Fruit fly (Drosophila melanogaster): ENCODE results near the gene fh.

Gene fh

dm6 chrX:9118961-9119633 is 29.8 kb downstream of the fh start (continued):
- no peak for TF ChIP-seq sima (GFP tag; optimal IDR thresholded peaks at IDR 0.05)
- TF ChIP-seq Dp (GFP tag; optimal IDR thresholded peaks at IDR 0.05): no peak
- TF ChIP-seq CG17186 (GFP tag; optimal IDR thresholded peaks at IDR 0.05): no peak
- TF ChIP-seq ind (GFP tag; optimal IDR thresholded peaks at IDR 0.05): peak; percentile 49
- peak; percentile 20 for TF ChIP-seq CG10274 (GFP tag; optimal IDR thresholded peaks at IDR 0.05)
- TF ChIP-seq Adf1 (GFP tag; IDR thresholded peaks at IDR 0.05): no peak
- no peak for TF ChIP-seq H15 (GFP tag; IDR thresholded peaks at IDR 0.05)
- peak; percentile 24 for TF ChIP-seq CG6654 (GFP tag; optimal IDR thresholded peaks at IDR 0.05)
- TF ChIP-seq ranshi (GFP tag; IDR thresholded peaks at IDR 0.05): 0 out of 2 replicates have a peak, but pooled peaks have one; percentile 13
- no peak for TF ChIP-seq ac (GFP tag; optimal IDR thresholded peaks at IDR 0.05)
- peak; percentile 30 for TF ChIP-seq CG6854 (GFP tag; optimal IDR thresholded peaks at IDR 0.05)
- no peak for TF ChIP-seq CG18476 (GFP tag; optimal IDR thresholded peaks at IDR 0.05)
- peak; percentile 47 for TF ChIP-seq bcd (GFP tag; optimal IDR thresholded peaks at IDR 0.05)
- TF ChIP-seq Asciz (GFP tag; optimal IDR thresholded peaks at IDR 0.05): peak; percentile 22
- no peak for TF ChIP-seq hkb (optimal IDR thresholded peaks at IDR 0.05)
- TF ChIP-seq hkb (GFP tag; IDR thresholded peaks at IDR 0.05): peak; percentile 64
- no peak for TF ChIP-seq Ets97D (GFP tag; optimal IDR thresholded peaks at IDR 0.05)
- TF ChIP-seq CG10366 (GFP tag; IDR thresholded peaks at IDR 0.05): no peak
- TF ChIP-seq Eip74EF (GFP tag; optimal IDR thresholded peaks at IDR 0.05): peak in 1 of 2 experiments; percentile 74
- no peak for TF ChIP-seq twi (tag; optimal IDR thresholded peaks at IDR 0.05)
- no peak for TF ChIP-seq Hr3 (GFP tag; optimal IDR thresholded peaks at IDR 0.05)
- no peak for TF ChIP-seq CG9437 (GFP tag; optimal IDR thresholded peaks at IDR 0.05)
- peak; percentile 17 for TF ChIP-seq CG12219 (GFP tag; optimal IDR thresholded peaks at IDR 0.05)
- TF ChIP-seq CG18262 (tag; optimal IDR thresholded peaks at IDR 0.05): peak; percentile 65
- peak; percentile 49; the same call in 1 of the 3 replicates for TF ChIP-seq ci (GFP tag; IDR thresholded peaks at IDR 0.05)
- TF ChIP-seq CG17328 (GFP tag; IDR thresholded peaks at IDR 0.05): no peak
- peak; percentile 53 for TF ChIP-seq D19A (tag; optimal IDR thresholded peaks at IDR 0.05)
- no peak for TF ChIP-seq ftz-f1 (GFP tag; optimal IDR thresholded peaks at IDR 0.05)
- peak; percentile 2 for TF ChIP-seq CG10209 (GFP tag; optimal IDR thresholded peaks at IDR 0.05)
- no peak for TF ChIP-seq CTCF (GFP tag; optimal IDR thresholded peaks at IDR 0.05)
- peak; percentile 12 for TF ChIP-seq Antp (GFP tag; optimal IDR thresholded peaks at IDR 0.05)
- TF ChIP-seq CG18599 (GFP tag; optimal IDR thresholded peaks at IDR 0.05): peak; percentile 65
- TF ChIP-seq CG6689 (GFP tag; IDR thresholded peaks at IDR 0.05): no peak
- TF ChIP-seq CG7745 (tag; optimal IDR thresholded peaks at IDR 0.05): no peak
- TF ChIP-seq tup (GFP tag; optimal IDR thresholded peaks at IDR 0.05): no peak
- TF ChIP-seq CG12104 (GFP tag; optimal IDR thresholded peaks at IDR 0.05): peak; percentile 17
- TF ChIP-seq cwo (GFP tag; optimal IDR thresholded peaks at IDR 0.05): peak; percentile 28
- TF ChIP-seq dm (GFP tag; optimal IDR thresholded peaks at IDR 0.05): no peak
- no peak for TF ChIP-seq Sox102F (GFP tag; optimal IDR thresholded peaks at IDR 0.05)
- TF ChIP-seq CG10959 (GFP tag; IDR thresholded peaks at IDR 0.05): no peak
- peak; percentile 90 for TF ChIP-seq sens (GFP tag)
- peak; percentile 32; the same call in 1 of the 3 replicates for TF ChIP-seq so (GFP tag; IDR thresholded peaks at IDR 0.05)
- TF ChIP-seq her (GFP tag; optimal IDR thresholded peaks at IDR 0.05): no peak
- TF ChIP-seq Scr (GFP tag; IDR thresholded peaks at IDR 0.05; ENCODE audit: partially characterized antibody): no peak
- TF ChIP-seq CG16815 (GFP tag; optimal IDR thresholded peaks at IDR 0.05): no peak
- TF ChIP-seq CG17829 (tag; optimal IDR thresholded peaks at IDR 0.05): peak; percentile 22
- TF ChIP-seq Ptx1 (GFP tag; IDR thresholded peaks at IDR 0.05): peak; percentile 53
- peak; percentile 53 for TF ChIP-seq CG17359 (tag; optimal IDR thresholded peaks at IDR 0.05)
- TF ChIP-seq luna (GFP tag; optimal IDR thresholded peaks at IDR 0.05): no peak
- no peak for TF ChIP-seq Dek (tag; optimal IDR thresholded peaks at IDR 0.05)
- TF ChIP-seq Sin3A (optimal IDR thresholded peaks at IDR 0.05): no peak
